Worm (Caenorhabditis elegans) whole organism, early embryonic: ENCODE measurements around the gene M7.7.

Experiments
- B0310.2 ChIP-seq: sonication (generic microtip); optimal IDR thresholded peaks from 2 replicates; lab custom pipeline; 2016; ENCODE audit warnings: mild to moderate bottlenecking, missing genetic modification characterization, missing compliant biosample characterization
- F13C5.2 ChIP-seq: sonication (generic microtip); optimal IDR thresholded peaks from 2 replicates; lab custom pipeline; 2017; ENCODE audit warnings: mild to moderate bottlenecking, missing genetic modification characterization, inconsistent platforms, missing compliant biosample characterization
- ama-1 ChIP-seq: fragments of 150-350 bp; optimal IDR thresholded peaks from 2 replicates; lab custom pipeline; 2014
- ceh-13 ChIP-seq: fragments of 200-800 bp; sonication (Bioruptor generic); optimal IDR thresholded peaks from 2 replicates; lab custom pipeline; 2018; ENCODE audit warnings: mild to moderate bottlenecking, missing genetic modification characterization, missing compliant biosample characterization
- ets-7 ChIP-seq: sonication (generic microtip); optimal IDR thresholded peaks from 2 replicates; lab custom pipeline; 2016; ENCODE audit warnings: missing genotype, missing genetic modification characterization, missing compliant biosample characterization
- flt-1 ChIP-seq: fragments of 200-800 bp; sonication (Bioruptor generic); IDR thresholded peaks from 2 replicates; pipeline ENCODE4 v1.3.6; 2022; ENCODE audit warnings: missing genetic modification characterization, missing compliant biosample characterization
- hmbx-1 ChIP-seq: sonication (generic microtip); optimal IDR thresholded peaks from 2 replicates; lab custom pipeline; 2016; ENCODE audit warnings: mild to moderate bottlenecking, missing genetic modification characterization, missing compliant biosample characterization
- pes-1 ChIP-seq: fragments of 200-800 bp; sonication (Bioruptor generic); IDR thresholded peaks from 2 replicates; pipeline ENCODE4 v1.3.6; 2022; ENCODE audit warnings: missing genetic modification reagents, missing genetic modification characterization, missing compliant biosample characterization
- scrt-1 ChIP-seq: fragments of 200-800 bp; sonication (Bioruptor generic); IDR thresholded peaks from 2 replicates; pipeline ENCODE4 v1.3.6; 2022; ENCODE audit warnings: missing genetic modification characterization, missing compliant biosample characterization
- sea-1 ChIP-seq: fragments of 200-800 bp; sonication (Bioruptor generic); conservative IDR thresholded peaks from 2 replicates; pipeline ENCODE4 v1.3.6; 2022; ENCODE audit warnings: missing genetic modification characterization, missing compliant biosample characterization
- tbx-11 ChIP-seq: fragments of 200-800 bp; sonication (Bioruptor generic); IDR thresholded peaks from 2 replicates; pipeline ENCODE4 v1.3.6; 2022; ENCODE audit warnings: missing genetic modification characterization, missing compliant biosample characterization
- tbx-37 ChIP-seq: fragments of 200-800 bp; sonication (Bioruptor generic); conservative IDR thresholded peaks from 2 replicates; pipeline ENCODE4 v1.3.6; 2022; ENCODE audit warnings: missing genetic modification reagents, missing genetic modification characterization, missing compliant biosample characterization
- tra-4 ChIP-seq: sonication (generic microtip); optimal IDR thresholded peaks from 2 replicates; lab custom pipeline; 2017; ENCODE audit warnings: missing genetic modification characterization, missing compliant biosample characterization

DNA sequence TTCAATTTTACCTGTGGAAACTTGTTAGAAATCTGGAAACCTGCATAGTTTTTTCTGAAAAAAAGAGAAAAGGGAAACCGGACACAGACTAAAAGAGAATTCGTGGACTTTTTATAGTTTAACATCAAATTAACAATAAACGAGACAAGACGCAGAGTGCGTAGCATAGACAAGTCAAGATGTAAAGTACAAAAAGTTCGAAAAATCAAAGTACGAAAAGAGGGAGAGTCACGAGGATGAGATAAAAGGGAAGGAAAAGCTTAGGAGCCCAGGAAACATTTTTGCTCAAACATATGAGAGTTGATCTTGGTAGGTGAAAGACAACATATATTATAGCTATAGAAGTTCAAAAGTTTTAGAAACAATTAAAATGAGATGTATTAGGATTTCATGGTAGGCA lies 8.2 kb downstream of the M7.7 start, which contains the start of gene M7.12:
- TF ChIP-seq tbx-11 (GFP tag; lab: Robert Waterston, UW): no peak
- TF ChIP-seq ama-1: no peak
- no peak for TF ChIP-seq tra-4 (tag; lab: Kevin White, UChicago)
- no peak for TF ChIP-seq scrt-1 (GFP tag; lab: Robert Waterston, UW)
- TF ChIP-seq ets-7 (tag; lab: Kevin White, UChicago): no peak
- no peak for TF ChIP-seq flt-1 (GFP tag; lab: Robert Waterston, UW)
- TF ChIP-seq tbx-37: no peak
- no peak for TF ChIP-seq sea-1 (GFP tag; lab: Robert Waterston, UW)
- no peak for TF ChIP-seq ceh-13 (GFP tag; lab: Kevin White, UChicago)
- TF ChIP-seq pes-1 (GFP tag; lab: Robert Waterston, UW): no peak
- TF ChIP-seq hmbx-1 (tag; lab: Kevin White, UChicago): no peak
- no peak for TF ChIP-seq B0310.2 (tag; lab: Kevin White, UChicago)
- no peak for TF ChIP-seq F13C5.2 (tag; lab: Kevin White, UChicago)
